Worm (Caenorhabditis elegans) whole organism, L3 larva: ENCODE results near the gene DH11.2.

Experiments
- ZK546.5 ChIP-seq: sonication (generic microtip); optimal IDR thresholded peaks from 2 replicates; lab custom pipeline; 2017; ENCODE audit warnings: missing biosample characterization, missing genetic modification characterization
- aly-2 ChIP-seq: fragments of 150-350 bp; optimal IDR thresholded peaks from 2 replicates; lab custom pipeline; 2014; ENCODE audit warnings: missing biosample characterization, missing genetic modification characterization
- ceh-16 ChIP-seq: sonication (generic microtip); optimal IDR thresholded peaks from 2 replicates; lab custom pipeline; 2017; ENCODE audit warnings: missing biosample characterization, missing genetic modification characterization
- egl-27 ChIP-seq: sonication (generic microtip); optimal IDR thresholded peaks from 4 replicates; lab custom pipeline; 2017; ENCODE audit warnings: missing biosample characterization, missing genetic modification reagents, missing genetic modification characterization
- elt-1 ChIP-seq: fragments of 150-350 bp; optimal IDR thresholded peaks from 2 replicates; lab custom pipeline; 2014; ENCODE audit warnings: missing biosample characterization, missing genetic modification characterization
- elt-2 ChIP-seq: sonication (generic microtip); optimal IDR thresholded peaks from 2 replicates; lab custom pipeline; 2016; ENCODE audit warnings: missing genetic modification reagents, mild to moderate bottlenecking, missing genetic modification characterization, missing compliant biosample characterization
- fkh-10 ChIP-seq: sonication (generic microtip); optimal IDR thresholded peaks from 2 replicates; lab custom pipeline; 2017; ENCODE audit warnings: missing biosample characterization, missing genetic modification reagents, missing genetic modification characterization
- fos-1 ChIP-seq: fragments of 150-350 bp; optimal IDR thresholded peaks from 2 replicates; lab custom pipeline; 2014; ENCODE audit warnings: missing biosample characterization, missing genetic modification characterization
- jun-1 ChIP-seq: fragments of 150-350 bp; optimal IDR thresholded peaks from 2 replicates; lab custom pipeline; 2014; ENCODE audit warnings: missing biosample characterization, missing genetic modification reagents, missing genetic modification characterization
- nfya-1 ChIP-seq: sonication (generic microtip); optimal IDR thresholded peaks from 2 replicates; lab custom pipeline; 2017; ENCODE audit warnings: missing genetic modification characterization, mild to moderate bottlenecking, missing compliant biosample characterization, antibody characterized with exemption, moderate library complexity; ENCODE audit not compliant: insufficient read depth
- nhr-23 ChIP-seq: fragments of 150-350 bp; optimal IDR thresholded peaks from 2 replicates; lab custom pipeline; 2014; ENCODE audit warnings: missing biosample characterization, missing genetic modification reagents, missing genetic modification characterization
- nhr-28 ChIP-seq: fragments of 150-350 bp; optimal IDR thresholded peaks from 2 replicates; lab custom pipeline; 2014; ENCODE audit warnings: missing biosample characterization, missing genetic modification characterization
- sea-2 ChIP-seq: fragments of 150-350 bp; sonication (generic microtip); optimal IDR thresholded peaks from 4 replicates; lab custom pipeline; 2014; ENCODE audit warnings: missing biosample characterization, missing genetic modification reagents, missing genetic modification characterization
- unc-39 ChIP-seq: sonication (generic microtip); optimal IDR thresholded peaks from 4 replicates; lab custom pipeline; 2017; ENCODE audit warnings: missing biosample characterization, missing genetic modification characterization

DH11.2 gene

DNA sequence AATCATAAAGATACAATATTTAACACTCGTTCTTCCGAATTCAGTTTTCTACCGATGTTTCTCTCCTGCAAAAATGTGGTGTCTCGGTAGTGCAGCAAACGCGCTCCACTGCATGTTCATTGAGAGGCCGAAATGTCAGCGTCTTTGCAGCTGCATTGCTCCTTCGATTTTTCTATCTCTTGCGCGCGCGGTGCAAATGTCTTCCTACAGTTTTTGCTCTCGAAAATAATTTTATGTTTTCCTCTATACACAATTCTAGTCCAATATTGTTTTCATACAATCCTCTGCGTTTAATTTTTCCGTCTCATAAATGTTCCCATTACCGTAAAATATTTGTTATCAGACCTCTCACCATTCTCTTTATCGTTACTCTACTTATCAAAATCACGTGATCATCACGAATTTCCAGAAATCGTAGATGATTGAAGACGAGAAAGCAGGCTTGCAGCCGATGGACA is 49.7 kb downstream of the DH11.2 start, which contains the start of gene ufd-2 (continued):
- TF ChIP-seq nfya-1 (tag; lab: Kevin White, UChicago), result peak; percentile 75
- peak; percentile 32 for TF ChIP-seq jun-1
- no peak for TF ChIP-seq sea-2 (GFP tag; lab: Kevin White, UChicago)
- TF ChIP-seq unc-39 (tag; lab: Kevin White, UChicago), result no peak
- no peak for TF ChIP-seq ceh-16 (tag; lab: Kevin White, UChicago)
- no peak for TF ChIP-seq elt-1 (tag; lab: Kevin White, UChicago)
- peak; percentile 81 for TF ChIP-seq elt-2 (tag; lab: Kevin White, UChicago)
- no peak for TF ChIP-seq ZK546.5
- no peak for TF ChIP-seq egl-27 (tag; lab: Kevin White, UChicago)
- no peak for TF ChIP-seq fos-1
- TF ChIP-seq nhr-23 (tag; lab: Kevin White, UChicago), result no peak
- no peak for TF ChIP-seq nhr-28 (tag; lab: Kevin White, UChicago)
- TF ChIP-seq aly-2, result no peak
- no peak for TF ChIP-seq fkh-10 (GFP tag; lab: Kevin White, UChicago)
- TF ChIP-seq, all 47 proteins: peak for 15
